Fruit fly (Drosophila melanogaster): ENCODE data around the gene CG31668.

DNA sequence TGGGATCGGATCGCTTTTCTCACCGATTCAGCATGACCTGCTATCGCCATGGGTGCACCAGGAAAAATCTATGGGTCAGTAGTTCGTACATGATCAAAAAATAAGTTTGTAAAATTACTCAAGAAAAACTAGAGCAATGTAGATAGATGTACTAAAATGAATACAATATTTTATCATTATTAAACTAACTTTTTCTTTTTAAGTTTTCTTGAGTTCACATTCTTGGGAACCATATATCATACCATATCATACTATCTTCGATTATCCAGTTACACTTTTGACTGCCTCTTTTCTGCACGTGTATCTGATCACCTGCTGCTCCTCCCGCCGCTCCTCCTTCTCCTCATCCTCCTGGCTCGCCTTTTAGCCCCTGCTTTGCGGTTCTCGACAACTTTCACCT lies 20.6 kb downstream of the CG31668 start:
- TF ChIP-seq cas (GFP tag; IDR thresholded peaks at IDR 0.05) (no peak), CG7987 (GFP tag; optimal IDR thresholded peaks at IDR 0.05) (no peak), Six4 (GFP tag; optimal IDR thresholded peaks at IDR 0.05) (no peak), Camta (GFP tag; optimal IDR thresholded peaks at IDR 0.05) (no peak), mam (GFP tag; optimal IDR thresholded peaks at IDR 0.05) (no peak)
